Worm (Caenorhabditis elegans): ENCODE results near the gene Y17G7B.17.
A peak's percentile ranks its signal among the peaks of the same experiment; 100 is the strongest.

Gene Y17G7B.17

DNA sequence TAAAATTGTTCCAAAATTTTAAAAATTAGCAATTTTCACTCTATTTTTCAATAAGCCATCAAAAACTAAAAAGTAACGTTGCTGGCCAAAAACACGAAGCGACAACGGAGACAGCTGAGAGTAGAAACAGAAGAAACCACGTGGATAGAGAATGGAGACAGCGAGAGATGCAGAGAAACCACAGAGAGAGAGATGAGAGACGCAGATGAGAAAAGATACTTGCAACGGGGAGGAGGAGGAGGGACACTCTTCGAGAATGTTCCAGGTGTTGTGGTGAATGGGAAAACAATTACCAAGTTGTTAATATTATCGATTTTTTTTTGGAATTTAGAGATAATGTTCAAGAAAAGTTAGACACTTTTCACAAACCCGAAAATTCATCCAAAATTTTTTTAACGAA, 2.6 kb upstream of the Y17G7B.17 start:
- TF ChIP-seq pha-2 (tag; optimal IDR thresholded peaks at IDR 0.05), result no peak
- TF ChIP-seq nhr-11 (tag; optimal IDR thresholded peaks at IDR 0.05), result no peak
- TF ChIP-seq ets-4 (tag; optimal IDR thresholded peaks at IDR 0.05), result peak; percentile 69
- peak; percentile 37; the same call in 1 of the 2 replicates for TF ChIP-seq sox-2 (GFP tag; IDR thresholded peaks at IDR 0.05)
- no peak for TF ChIP-seq ceh-24 (tag; optimal IDR thresholded peaks at IDR 0.05)
- TF ChIP-seq ahr-1 (tag; optimal IDR thresholded peaks at IDR 0.05), result no peak
- peak; percentile 52 for TF ChIP-seq ceh-2 (tag; optimal IDR thresholded peaks at IDR 0.05)
- no peak for TF ChIP-seq odd-2 (tag; optimal IDR thresholded peaks at IDR 0.05)
- no peak for TF ChIP-seq ama-1 (optimal IDR thresholded peaks at IDR 0.05)
- peak; percentile 33 for TF ChIP-seq syd-9 (tag; optimal IDR thresholded peaks at IDR 0.05)
- no peak for TF ChIP-seq unc-3 (GFP tag; conservative IDR thresholded peaks at IDR 0.05)
- no peak for TF ChIP-seq unc-3 (tag; optimal IDR thresholded peaks at IDR 0.05)
- no peak for TF ChIP-seq ttx-3 (tag; optimal IDR thresholded peaks at IDR 0.05)
- peak; percentile 77 for TF ChIP-seq ceh-18 (tag; optimal IDR thresholded peaks at IDR 0.05)
- peak; percentile 74 for TF ChIP-seq unc-42 (tag; optimal IDR thresholded peaks at IDR 0.05)
- TF ChIP-seq ceh-19 (GFP tag; optimal IDR thresholded peaks at IDR 0.05), result no peak
- TF ChIP-seq ceh-14 (tag; optimal IDR thresholded peaks at IDR 0.05), result peak; percentile 70
- TF ChIP-seq ceh-34 (tag; optimal IDR thresholded peaks at IDR 0.05), result peak; percentile 84
- peak; percentile 11 for TF ChIP-seq unc-86 (tag; optimal IDR thresholded peaks at IDR 0.05)
- TF ChIP-seq lin-11 (tag; optimal IDR thresholded peaks at IDR 0.05), result no peak
- TF ChIP-seq hlh-6 (tag; optimal IDR thresholded peaks at IDR 0.05), result no peak
- TF ChIP-seq ztf-16 (tag; optimal IDR thresholded peaks at IDR 0.05), result peak; percentile 42
- no peak for TF ChIP-seq fkh-6 (tag; optimal IDR thresholded peaks at IDR 0.05)
- TF ChIP-seq F13H6.1 (tag; optimal IDR thresholded peaks at IDR 0.05), result peak; percentile 7
- peak; percentile 97 for TF ChIP-seq unc-55 (GFP tag; optimal IDR thresholded peaks at IDR 0.05)
- TF ChIP-seq pax-1 (tag; optimal IDR thresholded peaks at IDR 0.05), result peak; percentile 72
- peak; percentile 79 for TF ChIP-seq tbx-2 (tag; optimal IDR thresholded peaks at IDR 0.05)
- peak; percentile 65 for TF ChIP-seq pros-1 (tag; optimal IDR thresholded peaks at IDR 0.05)
- TF ChIP-seq gmeb-2 (tag; optimal IDR thresholded peaks at IDR 0.05), result no peak
- TF ChIP-seq nfya-1 (tag; optimal IDR thresholded peaks at IDR 0.05), result peak; percentile 95
- peak; percentile 96 for TF ChIP-seq hlh-30 (tag; optimal IDR thresholded peaks at IDR 0.05; ENCODE audit: insufficient read depth)
- TF ChIP-seq ref-2 (tag; optimal IDR thresholded peaks at IDR 0.05), result peak; percentile 88
- no peak for TF ChIP-seq che-1 (tag; optimal IDR thresholded peaks at IDR 0.05)
- no peak for TF ChIP-seq mec-3 (tag; optimal IDR thresholded peaks at IDR 0.05; ENCODE audit: borderline replicate concordance)
- peak; percentile 6 for TF ChIP-seq K09A11.1 (tag; optimal IDR thresholded peaks at IDR 0.05; ENCODE audit: insufficient read depth)
- TF ChIP-seq elt-2 (tag; optimal IDR thresholded peaks at IDR 0.05), result peak; percentile 40
- peak; percentile 85 for TF ChIP-seq ceh-48 (tag; optimal IDR thresholded peaks at IDR 0.05)
- TF ChIP-seq rnt-1 (tag; optimal IDR thresholded peaks at IDR 0.05), result peak; percentile 99
- TF ChIP-seq ceh-6 (GFP tag; optimal IDR thresholded peaks at IDR 0.05), result no peak
- peak; percentile 45 for TF ChIP-seq dve-1 (tag; optimal IDR thresholded peaks at IDR 0.05)
- TF ChIP-seq hlh-8 (tag; optimal IDR thresholded peaks at IDR 0.05), result peak; percentile 32
- TF ChIP-seq sdc-2 (tag; optimal IDR thresholded peaks at IDR 0.05), result peak; percentile 59
- peak; percentile 20 for TF ChIP-seq tbx-7 (tag; optimal IDR thresholded peaks at IDR 0.05)
- TF ChIP-seq ceh-45 (GFP tag; IDR thresholded peaks at IDR 0.05), result no peak
- peak; percentile 90 for TF ChIP-seq ceh-31 (tag; optimal IDR thresholded peaks at IDR 0.05)
- no peak for TF ChIP-seq pat-9 (tag; optimal IDR thresholded peaks at IDR 0.05)
- no peak for TF ChIP-seq fkh-10 (GFP tag; optimal IDR thresholded peaks at IDR 0.05)
